Worm (Caenorhabditis elegans): ENCODE data around the gene C18G1.1.

DNA sequence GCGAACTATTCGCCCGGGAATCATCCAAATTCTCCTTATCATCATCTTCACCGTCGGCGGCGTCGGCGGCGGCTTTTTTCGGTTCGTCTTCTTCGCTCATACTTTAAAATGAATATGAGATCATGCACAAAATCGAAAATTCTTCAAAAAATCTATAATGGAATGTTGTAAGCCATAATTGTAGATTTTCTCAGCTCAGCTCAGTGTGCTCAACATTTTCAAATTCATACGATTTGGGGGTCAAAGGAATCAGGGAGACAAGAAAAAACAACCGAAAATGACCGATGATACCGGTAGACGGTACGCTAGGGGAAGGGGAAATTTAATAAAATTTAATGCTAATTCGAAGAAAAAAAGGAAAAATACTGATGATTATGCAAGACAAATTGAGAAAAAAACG is 40.8 kb downstream of the C18G1.1 start, which contains the start of gene ccep-97:
- TF ChIP-seq tra-4 (tag; optimal IDR thresholded peaks at IDR 0.05), result no peak
- no peak for TF ChIP-seq flt-1 (GFP tag; IDR thresholded peaks at IDR 0.05)
- no peak for TF ChIP-seq ama-1 (optimal IDR thresholded peaks at IDR 0.05)
- no peak for TF ChIP-seq pes-1 (GFP tag; IDR thresholded peaks at IDR 0.05)
- no peak for TF ChIP-seq hnd-1 (tag; optimal IDR thresholded peaks at IDR 0.05)
- no peak for TF ChIP-seq scrt-1 (GFP tag; IDR thresholded peaks at IDR 0.05)
- TF ChIP-seq ceh-13 (GFP tag; optimal IDR thresholded peaks at IDR 0.05), result no peak
- no peak for TF ChIP-seq hmbx-1 (tag; optimal IDR thresholded peaks at IDR 0.05)
- no peak for TF ChIP-seq B0310.2 (tag; optimal IDR thresholded peaks at IDR 0.05)
- no peak for TF ChIP-seq aly-1 (tag; optimal IDR thresholded peaks at IDR 0.05)
- TF ChIP-seq tbx-37 (GFP tag; conservative IDR thresholded peaks at IDR 0.05), result no peak
- no peak for TF ChIP-seq F13C5.2 (tag; optimal IDR thresholded peaks at IDR 0.05)
- no peak for TF ChIP-seq tbx-11 (GFP tag; IDR thresholded peaks at IDR 0.05)
- no peak for TF ChIP-seq hmg-4 (GFP tag; optimal IDR thresholded peaks at IDR 0.05)

Data from whole organism, early embryonic.